Worm (Caenorhabditis elegans): Measurements from ENCODE around the gene F48G7.13.

DNA sequence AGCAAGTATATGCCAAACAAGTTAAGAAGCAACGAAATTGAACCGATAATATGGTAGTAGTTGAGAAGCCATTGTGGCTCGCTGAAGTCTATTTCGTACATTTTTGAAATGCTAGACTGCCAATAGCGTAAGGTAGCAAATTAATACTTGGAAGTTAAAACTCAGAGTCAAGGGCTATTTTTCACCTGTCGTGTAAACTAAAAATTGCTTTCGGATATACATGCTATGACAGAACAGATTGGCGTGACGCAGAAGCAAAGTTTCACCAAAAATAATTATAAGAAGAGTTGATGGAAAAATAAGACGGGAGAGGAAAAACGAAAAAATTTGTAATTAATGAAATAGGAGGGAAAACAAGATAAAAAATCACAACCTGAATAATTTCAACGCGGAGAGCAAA, 49.4 kb upstream of the F48G7.13 start, which contains the start of gene sri-73:
- no peak for TF ChIP-seq nhr-90 (tag; optimal IDR thresholded peaks at IDR 0.05; ENCODE audit: poor library complexity)
- TF ChIP-seq pax-3 (tag; optimal IDR thresholded peaks at IDR 0.05), result no peak
- no peak for TF ChIP-seq elt-2 (tag; optimal IDR thresholded peaks at IDR 0.05)
- no peak for TF ChIP-seq nhr-237 (tag; optimal IDR thresholded peaks at IDR 0.05)
- TF ChIP-seq snpc-4 (tag; optimal IDR thresholded peaks at IDR 0.05), result no peak
- no peak for TF ChIP-seq lin-35 (GFP tag; optimal IDR thresholded peaks at IDR 0.05)
- no peak for TF ChIP-seq hpl-2 (GFP tag; optimal IDR thresholded peaks at IDR 0.05)
- no peak for TF ChIP-seq alr-1 (tag; optimal IDR thresholded peaks at IDR 0.05; ENCODE audit: borderline replicate concordance)
- TF ChIP-seq mep-1 (tag; optimal IDR thresholded peaks at IDR 0.05), result no peak
- TF ChIP-seq nhr-11 (tag; optimal IDR thresholded peaks at IDR 0.05), result no peak
